Worm (Caenorhabditis elegans) whole organism, early embryonic: ENCODE data around the gene E01B7.2.
"Not testable (repeated sequence)": the region's sequence is repeated elsewhere in the genome, so short reads cannot be mapped to it uniquely, and the experiment has no call there.

Source experiments
- B0310.2 ChIP-seq: sonication (generic microtip); optimal IDR thresholded peaks from 2 replicates; lab custom pipeline; 2016; ENCODE audit warnings: mild to moderate bottlenecking, missing genetic modification characterization, missing compliant biosample characterization
- F13C5.2 ChIP-seq: sonication (generic microtip); optimal IDR thresholded peaks from 2 replicates; lab custom pipeline; 2017; ENCODE audit warnings: mild to moderate bottlenecking, missing genetic modification characterization, inconsistent platforms, missing compliant biosample characterization
- aly-1 ChIP-seq: sonication (generic microtip); optimal IDR thresholded peaks from 2 replicates; lab custom pipeline; 2016; ENCODE audit warnings: missing genetic modification characterization, missing compliant biosample characterization
- ama-1 ChIP-seq: fragments of 150-350 bp; optimal IDR thresholded peaks from 2 replicates; lab custom pipeline; 2014
- ceh-13 ChIP-seq: fragments of 200-800 bp; sonication (Bioruptor generic); optimal IDR thresholded peaks from 2 replicates; lab custom pipeline; 2018; ENCODE audit warnings: mild to moderate bottlenecking, missing genetic modification characterization, missing compliant biosample characterization
- ceh-36 ChIP-seq: sonication (generic microtip); optimal IDR thresholded peaks from 2 replicates; lab custom pipeline; 2016; ENCODE audit warnings: missing genetic modification characterization, inconsistent platforms, missing compliant biosample characterization
- ets-7 ChIP-seq: sonication (generic microtip); optimal IDR thresholded peaks from 2 replicates; lab custom pipeline; 2016; ENCODE audit warnings: missing genotype, missing genetic modification characterization, missing compliant biosample characterization
- flt-1 ChIP-seq: fragments of 200-800 bp; sonication (Bioruptor generic); IDR thresholded peaks from 2 replicates; pipeline ENCODE4 v1.3.6; 2022; ENCODE audit warnings: missing genetic modification characterization, missing compliant biosample characterization
- hmbx-1 ChIP-seq: sonication (generic microtip); optimal IDR thresholded peaks from 2 replicates; lab custom pipeline; 2016; ENCODE audit warnings: mild to moderate bottlenecking, missing genetic modification characterization, missing compliant biosample characterization
- hmg-4 ChIP-seq: fragments of 200-800 bp; sonication (Bioruptor generic); optimal IDR thresholded peaks from 2 replicates; lab custom pipeline; 2018; ENCODE audit warnings: mild to moderate bottlenecking, missing genetic modification characterization, missing compliant biosample characterization
- hnd-1 ChIP-seq: sonication (generic microtip); optimal IDR thresholded peaks from 2 replicates; lab custom pipeline; 2016; ENCODE audit warnings: missing genetic modification characterization, missing compliant biosample characterization
- pes-1 ChIP-seq: fragments of 200-800 bp; sonication (Bioruptor generic); IDR thresholded peaks from 2 replicates; pipeline ENCODE4 v1.3.6; 2022; ENCODE audit warnings: missing genetic modification reagents, missing genetic modification characterization, missing compliant biosample characterization
- scrt-1 ChIP-seq: fragments of 200-800 bp; sonication (Bioruptor generic); IDR thresholded peaks from 2 replicates; pipeline ENCODE4 v1.3.6; 2022; ENCODE audit warnings: missing genetic modification characterization, missing compliant biosample characterization
- sea-1 ChIP-seq: fragments of 200-800 bp; sonication (Bioruptor generic); conservative IDR thresholded peaks from 2 replicates; pipeline ENCODE4 v1.3.6; 2022; ENCODE audit warnings: missing genetic modification characterization, missing compliant biosample characterization
- tbx-11 ChIP-seq: fragments of 200-800 bp; sonication (Bioruptor generic); IDR thresholded peaks from 2 replicates; pipeline ENCODE4 v1.3.6; 2022; ENCODE audit warnings: missing genetic modification characterization, missing compliant biosample characterization
- tbx-37 ChIP-seq: fragments of 200-800 bp; sonication (Bioruptor generic); conservative IDR thresholded peaks from 2 replicates; pipeline ENCODE4 v1.3.6; 2022; ENCODE audit warnings: missing genetic modification reagents, missing genetic modification characterization, missing compliant biosample characterization
- tra-4 ChIP-seq: sonication (generic microtip); optimal IDR thresholded peaks from 2 replicates; lab custom pipeline; 2017; ENCODE audit warnings: missing genetic modification characterization, missing compliant biosample characterization

Gene E01B7.2

ce11 chrV:17905765-17906164 lies 15.8 kb upstream of the E01B7.2 start:
- TF ChIP-seq tbx-11 (no peak), sea-1 (GFP tag; lab: Robert Waterston, UW) (no peak), ceh-13 (no peak), tbx-37 (GFP tag; lab: Robert Waterston, UW) (no peak), hmg-4 (no peak), ceh-36 (tag; lab: Kevin White, UChicago) (no peak)

ce11 chrV:17910019-17910418 lies 11.6 kb upstream of the E01B7.2 start, which contains the start of gene dcar-1:
TSS of gene dcar-1 (plus strand) at chrV:17910319.
- TF ChIP-seq F13C5.2 (no peak), ceh-13 (no peak), ets-7 (tag; lab: Kevin White, UChicago) (no peak), sea-1 (GFP tag; lab: Robert Waterston, UW) (no peak), tra-4 (tag; lab: Kevin White, UChicago) (no peak), aly-1 (tag; lab: Kevin White, UChicago) (no peak), hmg-4 (no peak), scrt-1 (no peak), hmbx-1 (no peak), hnd-1 (tag; lab: Kevin White, UChicago) (no peak), flt-1 (GFP tag; lab: Robert Waterston, UW) (no peak), tbx-11 (no peak), ama-1 (lab: Kevin White, UChicago) (no peak), B0310.2 (tag; lab: Kevin White, UChicago) (no peak), tbx-37 (GFP tag; lab: Robert Waterston, UW) (no peak)

ce11 chrV:17918726-17919125 lies 2.8 kb upstream of the E01B7.2 start, which contains the start of gene C06H5.8:
TSS of gene C06H5.8 (plus strand) at chrV:17919026.
- TF ChIP-seq tbx-11 (no peak), scrt-1 (no peak), F13C5.2 (no peak)

- TF ChIP-seq hnd-1 (tag; lab: Kevin White, UChicago); hmg-4; tbx-11: not testable (repeated sequence)
Measured at ce11 chrV:17924095-17925000, 2.8 kb downstream of the E01B7.2 start, which contains the start of gene usp-50. TSS of gene usp-50 (plus strand) at chrV:17924916.

ce11 chrV:17928128-17928527 lies 6.6 kb downstream of the E01B7.2 start:
- TF ChIP-seq tra-4 (tag; lab: Kevin White, UChicago) = no peak
- TF ChIP-seq F13C5.2 = no peak
- no peak for TF ChIP-seq tbx-11
- no peak for TF ChIP-seq ama-1 (lab: Kevin White, UChicago)
- no peak for TF ChIP-seq hnd-1 (tag; lab: Kevin White, UChicago)
- no peak for TF ChIP-seq sea-1 (GFP tag; lab: Robert Waterston, UW)
- no peak for TF ChIP-seq hmg-4
- no peak for TF ChIP-seq tbx-37 (GFP tag; lab: Robert Waterston, UW)
- TF ChIP-seq ceh-36 (tag; lab: Kevin White, UChicago) = no peak
- TF ChIP-seq B0310.2 (tag; lab: Kevin White, UChicago) = no peak
- TF ChIP-seq scrt-1 = no peak

- TF ChIP-seq tbx-37 (GFP tag; lab: Robert Waterston, UW) = no peak
Measured at ce11 chrV:17931795-17932194, 10.2 kb downstream of the E01B7.2 start.

ce11 chrV:17935857-17936256 lies 14.3 kb downstream of the E01B7.2 start:
- TF ChIP-seq ceh-36 (tag; lab: Kevin White, UChicago) (no peak), tbx-11 (no peak), ama-1 (lab: Kevin White, UChicago) (no peak), tra-4 (tag; lab: Kevin White, UChicago) (no peak), sea-1 (GFP tag; lab: Robert Waterston, UW) (no peak), B0310.2 (tag; lab: Kevin White, UChicago) (no peak), hmbx-1 (no peak), hmg-4 (no peak), scrt-1 (no peak), hnd-1 (tag; lab: Kevin White, UChicago) (no peak)

- TF ChIP-seq ceh-13 (no peak), tbx-37 (GFP tag; lab: Robert Waterston, UW) (no peak), hnd-1 (tag; lab: Kevin White, UChicago) (no peak), hmg-4 (no peak), sea-1 (GFP tag; lab: Robert Waterston, UW) (no peak), scrt-1 (no peak), ama-1 (lab: Kevin White, UChicago) (no peak), tra-4 (tag; lab: Kevin White, UChicago) (no peak), flt-1 (GFP tag; lab: Robert Waterston, UW) (no peak), aly-1 (tag; lab: Kevin White, UChicago) (no peak), ets-7 (tag; lab: Kevin White, UChicago) (no peak), B0310.2 (tag; lab: Kevin White, UChicago) (no peak), tbx-11 (no peak), pes-1 (no peak), F13C5.2 (no peak)
Measured at ce11 chrV:17938978-17939377, 17.4 kb downstream of the E01B7.2 start.
